Fruit fly (Drosophila melanogaster) Kc167 (cell line): ENCODE measurements around the gene CG7548.

ENCODE experiments used
- Sin3A ChIP-seq: fragments of >200 bp; optimal IDR thresholded peaks from 2 replicates; lab custom pipeline; 2018; ENCODE audit warnings: missing external identifiers
- h ChIP-seq: fragments of >200 bp; optimal IDR thresholded peaks from 3 replicates; lab custom pipeline; 2018; ENCODE audit warnings: missing external identifiers
- insv ChIP-seq: fragments of >200 bp; optimal IDR thresholded peaks from 3 replicates; lab custom pipeline; 2018; ENCODE audit warnings: missing external identifiers
- psq ChIP-seq: fragments of >200 bp; optimal IDR thresholded peaks from 2 replicates; lab custom pipeline; 2017; ENCODE audit warnings: missing external identifiers
- ttk ChIP-seq: sonication (Bioruptor generic); optimal IDR thresholded peaks from 2 replicates; lab custom pipeline; 2017; ENCODE audit warnings: missing external identifiers

DNA sequence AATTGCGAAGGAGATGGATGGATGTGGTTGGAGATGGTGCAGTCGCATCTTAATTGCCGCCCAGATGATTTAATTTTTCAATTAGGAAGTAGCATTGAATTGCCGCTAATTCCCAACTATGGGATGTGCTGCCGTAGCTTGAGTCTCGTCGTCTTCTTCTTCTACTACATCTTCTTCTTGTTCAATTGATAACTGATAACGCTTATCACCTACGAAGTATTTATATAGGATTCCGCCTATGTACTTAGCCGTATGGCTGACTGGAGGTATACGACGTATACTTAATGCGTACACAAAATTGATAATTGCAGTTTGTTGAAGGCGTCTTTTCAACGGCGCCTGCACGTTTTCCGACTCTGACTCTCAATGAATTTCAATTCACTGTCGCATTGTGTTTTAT, 14.6 kb upstream of the CG7548 start:
- TF ChIP-seq h (lab: Kevin White, UChicago) (no peak), ttk (lab: Kevin White, UChicago) (no peak), psq (lab: Kevin White, UChicago) (no peak), Sin3A (no peak), insv (lab: Kevin White, UChicago) (no peak)
